Worm (Caenorhabditis elegans) whole organism, late embryonic: ENCODE measurements around the gene ZC404.15.

Experiments used
- F13H6.1 ChIP-seq: sonication (generic microtip); optimal IDR thresholded peaks from 2 replicates; lab custom pipeline; 2016; ENCODE audit warnings: missing genetic modification characterization, missing compliant biosample characterization
- ceh-22 ChIP-seq: sonication (generic microtip); optimal IDR thresholded peaks from 2 replicates; lab custom pipeline; 2017; ENCODE audit warnings: missing biosample characterization, missing genetic modification characterization
- ceh-31 ChIP-seq: sonication (generic microtip); optimal IDR thresholded peaks from 2 replicates; lab custom pipeline; 2016; ENCODE audit warnings: missing genetic modification characterization, missing compliant biosample characterization
- ceh-45 ChIP-seq: fragments of 200-800 bp; sonication (Bioruptor generic); IDR thresholded peaks from 2 replicates; pipeline ENCODE4 v1.3.6; 2022; ENCODE audit warnings: missing genetic modification reagents, missing genetic modification characterization, missing compliant biosample characterization
- ceh-48 ChIP-seq: sonication (generic microtip); optimal IDR thresholded peaks from 2 replicates; lab custom pipeline; 2016; ENCODE audit warnings: missing genetic modification characterization, inconsistent platforms, missing compliant biosample characterization
- hlh-30 ChIP-seq: sonication (generic microtip); optimal IDR thresholded peaks from 2 replicates; lab custom pipeline; 2017; ENCODE audit warnings: antibody characterized with exemption, missing genetic modification characterization, missing compliant biosample characterization; ENCODE audit not compliant: insufficient read depth
- nfya-1 ChIP-seq: sonication (generic microtip); optimal IDR thresholded peaks from 2 replicates; lab custom pipeline; 2017; ENCODE audit warnings: missing genetic modification characterization, mild to moderate bottlenecking, missing compliant biosample characterization, antibody characterized with exemption, moderate library complexity
- nhr-11 ChIP-seq: fragments of 150-350 bp; optimal IDR thresholded peaks from 2 replicates; lab custom pipeline; 2014; ENCODE audit warnings: missing biosample characterization, missing genetic modification characterization
- pqm-1 ChIP-seq: sonication (generic microtip); optimal IDR thresholded peaks from 2 replicates; lab custom pipeline; 2016; ENCODE audit warnings: missing genetic modification characterization, missing compliant biosample characterization
- rnt-1 ChIP-seq: sonication (generic microtip); optimal IDR thresholded peaks from 2 replicates; lab custom pipeline; 2016; ENCODE audit warnings: missing genetic modification characterization, missing compliant biosample characterization
- ztf-16 ChIP-seq: sonication (generic microtip); optimal IDR thresholded peaks from 2 replicates; lab custom pipeline; 2017; ENCODE audit warnings: missing genetic modification characterization, missing compliant biosample characterization

- TF ChIP-seq pqm-1 (tag; lab: Kevin White, UChicago) (no peak), ceh-22 (tag; lab: Kevin White, UChicago) (no peak), hlh-30 (tag; lab: Kevin White, UChicago) (no peak), nhr-11 (tag; lab: Kevin White, UChicago) (no peak), ceh-48 (no peak), ztf-16 (tag; lab: Kevin White, UChicago) (no peak), nfya-1 (tag; lab: Kevin White, UChicago) (no peak), ceh-45 (GFP tag; lab: Robert Waterston, UW) (no peak), F13H6.1 (tag; lab: Kevin White, UChicago) (no peak), rnt-1 (tag; lab: Kevin White, UChicago) (no peak), ceh-31 (no peak)
Measured at ce11 chrV:6782260-6782659, 2.0 kb downstream of the ZC404.15 start.
